Worm (Caenorhabditis elegans) whole organism, late embryonic: ENCODE data around the gene abf-6.

Experiments
- C08G9.2 ChIP-seq: sonication (generic microtip); optimal IDR thresholded peaks from 2 replicates; lab custom pipeline; 2016; ENCODE audit warnings: mild to moderate bottlenecking, missing genetic modification characterization, moderate library complexity, missing compliant biosample characterization
- C38D4.7 ChIP-seq: fragments of 200-800 bp; sonication (Bioruptor generic); optimal IDR thresholded peaks from 2 replicates; lab custom pipeline; 2018; ENCODE audit warnings: mild to moderate bottlenecking, missing genetic modification characterization, moderate library complexity, missing compliant biosample characterization
- K09A11.1 ChIP-seq: sonication (generic microtip); optimal IDR thresholded peaks from 2 replicates; lab custom pipeline; 2017; ENCODE audit warnings: antibody characterized with exemption, mild to moderate bottlenecking, missing genetic modification characterization, missing compliant biosample characterization; ENCODE audit not compliant: insufficient read depth
- Y22D7AL.16 ChIP-seq: sonication (generic microtip); optimal IDR thresholded peaks from 2 replicates; lab custom pipeline; 2016; ENCODE audit warnings: missing genetic modification characterization, missing compliant biosample characterization
- ahr-1 ChIP-seq: sonication (generic microtip); optimal IDR thresholded peaks from 2 replicates; lab custom pipeline; 2016; ENCODE audit warnings: missing genetic modification characterization, missing compliant biosample characterization
- ceh-14 ChIP-seq: sonication (generic microtip); optimal IDR thresholded peaks from 2 replicates; lab custom pipeline; 2016; ENCODE audit warnings: missing genotype, missing genetic modification characterization, missing compliant biosample characterization
- ceh-18 ChIP-seq: sonication (generic microtip); optimal IDR thresholded peaks from 2 replicates; lab custom pipeline; 2016; ENCODE audit warnings: missing genetic modification characterization, missing compliant biosample characterization
- ceh-22 ChIP-seq: sonication (generic microtip); optimal IDR thresholded peaks from 2 replicates; lab custom pipeline; 2017; ENCODE audit warnings: missing biosample characterization, missing genetic modification characterization
- ceh-31 ChIP-seq: sonication (generic microtip); optimal IDR thresholded peaks from 2 replicates; lab custom pipeline; 2016; ENCODE audit warnings: missing genetic modification characterization, missing compliant biosample characterization
- ceh-34 ChIP-seq: sonication (generic microtip); optimal IDR thresholded peaks from 2 replicates; lab custom pipeline; 2016; ENCODE audit warnings: mild to moderate bottlenecking, missing genetic modification characterization, missing compliant biosample characterization
- ceh-45 ChIP-seq: fragments of 200-800 bp; sonication (Bioruptor generic); IDR thresholded peaks from 2 replicates; pipeline ENCODE4 v1.3.6; 2022; ENCODE audit warnings: missing genetic modification reagents, missing genetic modification characterization, missing compliant biosample characterization
- ceh-9 ChIP-seq: sonication (generic microtip); optimal IDR thresholded peaks from 2 replicates; lab custom pipeline; 2016; ENCODE audit warnings: mild to moderate bottlenecking, missing genetic modification characterization, inconsistent platforms, missing compliant biosample characterization
- dmd-4 ChIP-seq: sonication (generic microtip); optimal IDR thresholded peaks from 2 replicates; lab custom pipeline; 2016; ENCODE audit warnings: borderline replicate concordance, missing genetic modification characterization, missing compliant biosample characterization
- dve-1 ChIP-seq: sonication (generic microtip); optimal IDR thresholded peaks from 2 replicates; lab custom pipeline; 2017; ENCODE audit warnings: antibody characterized with exemption, mild to moderate bottlenecking, missing genetic modification characterization, missing compliant biosample characterization
- elt-2 ChIP-seq: sonication (generic microtip); optimal IDR thresholded peaks from 2 replicates; lab custom pipeline; 2016; ENCODE audit warnings: missing genetic modification reagents, missing genetic modification characterization, missing compliant biosample characterization
- fax-1 ChIP-seq: sonication (generic microtip); optimal IDR thresholded peaks from 2 replicates; lab custom pipeline; 2016; ENCODE audit warnings: missing genotype, missing genetic modification characterization, missing compliant biosample characterization
- fkh-10 ChIP-seq: fragments of 150-350 bp; optimal IDR thresholded peaks from 2 replicates; lab custom pipeline; 2014; ENCODE audit warnings: missing biosample characterization, missing genetic modification reagents, missing genetic modification characterization
- hlh-6 ChIP-seq: sonication (generic microtip); optimal IDR thresholded peaks from 2 replicates; lab custom pipeline; 2016; ENCODE audit warnings: missing genotype, missing genetic modification characterization, missing compliant biosample characterization
- lim-6 ChIP-seq: sonication (generic microtip); optimal IDR thresholded peaks from 2 replicates; lab custom pipeline; 2016; ENCODE audit warnings: missing genetic modification characterization, missing compliant biosample characterization
- madf-2 ChIP-seq: sonication (generic microtip); optimal IDR thresholded peaks from 2 replicates; lab custom pipeline; 2017; ENCODE audit warnings: missing genetic modification characterization, missing compliant biosample characterization
- mec-3 ChIP-seq: sonication (generic microtip); optimal IDR thresholded peaks from 2 replicates; lab custom pipeline; 2016; ENCODE audit warnings: borderline replicate concordance, missing genetic modification characterization, missing compliant biosample characterization
- nhr-11 ChIP-seq: fragments of 150-350 bp; optimal IDR thresholded peaks from 2 replicates; lab custom pipeline; 2014; ENCODE audit warnings: missing biosample characterization, missing genetic modification characterization
- nhr-232 ChIP-seq: sonication (generic microtip); optimal IDR thresholded peaks from 2 replicates; lab custom pipeline; 2016; ENCODE audit warnings: missing genetic modification characterization, missing compliant biosample characterization
- npax-4 ChIP-seq: sonication (generic microtip); optimal IDR thresholded peaks from 2 replicates; lab custom pipeline; 2016; ENCODE audit warnings: missing genetic modification characterization, missing compliant biosample characterization
- odd-2 ChIP-seq: sonication (generic microtip); optimal IDR thresholded peaks from 2 replicates; lab custom pipeline; 2017; ENCODE audit warnings: antibody characterized with exemption, mild to moderate bottlenecking, missing genetic modification characterization, missing compliant biosample characterization
- pat-9 ChIP-seq: fragments of 200-800 bp; sonication (Bioruptor generic); optimal IDR thresholded peaks from 2 replicates; lab custom pipeline; 2018; ENCODE audit warnings: mild to moderate bottlenecking, missing genetic modification characterization, moderate library complexity, missing compliant biosample characterization
- pha-4 ChIP-seq: fragments of 150-350 bp; optimal IDR thresholded peaks from 2 replicates; lab custom pipeline; 2018; ENCODE audit warnings: missing biosample characterization, missing genetic modification reagents, missing genetic modification characterization
- pros-1 ChIP-seq: fragments of 150-350 bp; optimal IDR thresholded peaks from 2 replicates; lab custom pipeline; 2014; ENCODE audit warnings: missing biosample characterization, missing genetic modification reagents, missing genetic modification characterization
- ref-2 ChIP-seq: sonication (generic microtip); optimal IDR thresholded peaks from 2 replicates; lab custom pipeline; 2016; ENCODE audit warnings: missing genetic modification characterization, missing compliant biosample characterization
- rnt-1 ChIP-seq: sonication (generic microtip); optimal IDR thresholded peaks from 2 replicates; lab custom pipeline; 2016; ENCODE audit warnings: missing genetic modification characterization, missing compliant biosample characterization
- sox-2 ChIP-seq: fragments of 200-800 bp; sonication (Bioruptor generic); IDR thresholded peaks from 2 replicates; pipeline ENCODE4 v1.3.6; 2022; ENCODE audit warnings: missing genetic modification reagents, missing genetic modification characterization, missing compliant biosample characterization
- sox-4 ChIP-seq: sonication (generic microtip); optimal IDR thresholded peaks from 2 replicates; lab custom pipeline; 2017; ENCODE audit warnings: mild to moderate bottlenecking, missing genetic modification characterization, inconsistent platforms, missing compliant biosample characterization
- tbx-7 ChIP-seq: sonication (generic microtip); optimal IDR thresholded peaks from 2 replicates; lab custom pipeline; 2016; ENCODE audit warnings: missing genotype, missing genetic modification characterization, missing compliant biosample characterization
- ttx-3 ChIP-seq: sonication (generic microtip); optimal IDR thresholded peaks from 2 replicates; lab custom pipeline; 2016; ENCODE audit warnings: missing genetic modification reagents, missing genetic modification characterization, missing compliant biosample characterization
- unc-55 ChIP-seq: sonication (generic microtip); optimal IDR thresholded peaks from 2 replicates; lab custom pipeline; 2017; ENCODE audit warnings: missing biosample characterization, missing genetic modification reagents, missing genetic modification characterization
- ztf-16 ChIP-seq: sonication (generic microtip); optimal IDR thresholded peaks from 2 replicates; lab custom pipeline; 2017; ENCODE audit warnings: missing genetic modification characterization, missing compliant biosample characterization

The abf-6 gene

ce11 chrX:12769697-12770096 is 24.2 kb upstream of the abf-6 start, which contains the start of gene ilc-17.1:
TSS of gene ilc-17.1 (minus strand) at chrX:12769797.
- TF ChIP-seq odd-2 (tag; lab: Kevin White, UChicago) (no peak), ceh-22 (tag; lab: Kevin White, UChicago) (no peak), ceh-31 (tag; lab: Kevin White, UChicago) (no peak), Y22D7AL.16 (tag; lab: Kevin White, UChicago) (no peak), C08G9.2 (no peak), K09A11.1 (no peak), nhr-11 (tag; lab: Kevin White, UChicago) (no peak), rnt-1 (no peak), fkh-10 (GFP tag; lab: Kevin White, UChicago) (no peak), mec-3 (tag; lab: Kevin White, UChicago) (no peak)

ce11 chrX:12780674-12781073 is 13.2 kb upstream of the abf-6 start:
- TF ChIP-seq madf-2 (tag; lab: Kevin White, UChicago) = no peak
- TF ChIP-seq elt-2 (tag; lab: Kevin White, UChicago) = peak; percentile 85
- no peak for TF ChIP-seq pros-1 (tag; lab: Kevin White, UChicago)

- no peak for TF ChIP-seq pat-9
- TF ChIP-seq ceh-18 (tag; lab: Kevin White, UChicago) = no peak
- TF ChIP-seq dmd-4 = no peak
- TF ChIP-seq tbx-7 (tag; lab: Kevin White, UChicago) = no peak
- no peak for TF ChIP-seq rnt-1
- TF ChIP-seq ref-2 (tag; lab: Kevin White, UChicago) = no peak
- TF ChIP-seq odd-2 (tag; lab: Kevin White, UChicago) = no peak
- TF ChIP-seq fkh-10 (GFP tag; lab: Kevin White, UChicago) = no peak
- no peak for TF ChIP-seq K09A11.1
Measured at ce11 chrX:12781712-12782444, 12.0 kb upstream of the abf-6 start, which contains the start of gene alh-13. TSS of gene alh-13 (plus strand) at chrX:12782394.

ce11 chrX:12787624-12788023 is 6.3 kb upstream of the abf-6 start, which contains the start of gene str-124:
TSS of gene str-124 (plus strand) at chrX:12787924.
- TF ChIP-seq madf-2 (tag; lab: Kevin White, UChicago) (no peak), odd-2 (tag; lab: Kevin White, UChicago) (no peak), elt-2 (tag; lab: Kevin White, UChicago) (no peak), ahr-1 (tag; lab: Kevin White, UChicago) (no peak), npax-4 (tag; lab: Kevin White, UChicago) (no peak), pha-4 (tag; lab: Kevin White, UChicago) (no peak)

DNA sequence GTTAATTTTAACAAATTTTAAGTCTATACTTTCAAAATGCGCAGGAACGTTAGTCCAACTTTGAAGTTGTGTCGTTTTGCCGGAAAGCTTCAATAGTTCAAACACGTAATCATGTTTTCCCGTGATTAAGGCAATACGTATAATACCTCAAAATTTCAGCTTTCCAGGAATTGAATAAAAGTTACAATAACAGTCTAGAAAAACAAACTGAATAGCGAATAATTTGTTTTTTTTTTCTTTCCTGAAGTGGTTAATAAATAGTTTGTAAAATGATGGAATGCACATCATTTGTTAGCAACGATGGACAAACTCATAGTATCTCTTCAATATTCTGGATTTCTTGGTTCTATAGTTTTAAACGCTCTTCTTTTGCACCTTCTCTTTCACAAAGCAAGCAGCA is 3.9 kb upstream of the abf-6 start, which contains the start of gene str-123:
TSS of gene str-123 (plus strand) at position 301 of the 400 bp plus-strand sequence.
- TF ChIP-seq C38D4.7 (GFP tag; lab: Kevin White, UChicago) (no peak), ceh-34 (tag; lab: Kevin White, UChicago) (no peak), lim-6 (tag; lab: Kevin White, UChicago) (no peak), dve-1 (tag; lab: Kevin White, UChicago) (no peak), npax-4 (tag; lab: Kevin White, UChicago) (no peak), ttx-3 (tag; lab: Kevin White, UChicago) (no peak), fax-1 (tag; lab: Kevin White, UChicago) (no peak), hlh-6 (tag; lab: Kevin White, UChicago) (no peak), sox-4 (tag; lab: Kevin White, UChicago) (no peak), ceh-45 (GFP tag; lab: Robert Waterston, UW) (no peak), odd-2 (tag; lab: Kevin White, UChicago) (no peak), ztf-16 (tag; lab: Kevin White, UChicago) (no peak), ceh-14 (no peak), sox-2 (GFP tag; lab: Robert Waterston, UW) (no peak), ceh-9 (tag; lab: Kevin White, UChicago) (no peak), nhr-232 (tag; lab: Kevin White, UChicago) (no peak), rnt-1 (no peak), pha-4 (tag; lab: Kevin White, UChicago) (no peak), unc-55 (GFP tag; lab: Kevin White, UChicago) (no peak), tbx-7 (tag; lab: Kevin White, UChicago) (no peak)
